Worm (Caenorhabditis elegans) whole organism, L1 larva: ENCODE data around the gene fbxa-148.
A peak's percentile ranks its signal among the peaks of the same experiment; 100 is the strongest.
"Not testable (repeated sequence)": the region's sequence is repeated elsewhere in the genome, so short reads cannot be mapped to it uniquely, and the experiment has no call there.

ENCODE experiments used
- C04F5.9 ChIP-seq: sonication (generic microtip); optimal IDR thresholded peaks from 2 replicates; lab custom pipeline; 2016; ENCODE audit warnings: missing genetic modification characterization, missing compliant biosample characterization
- F16B12.6 ChIP-seq: fragments of 150-350 bp; optimal IDR thresholded peaks from 2 replicates; lab custom pipeline; 2014; ENCODE audit warnings: missing biosample characterization, missing genetic modification characterization
- ama-1 ChIP-seq: fragments of 150-350 bp; optimal IDR thresholded peaks from 2 replicates; lab custom pipeline; 2014
- ceh-63 ChIP-seq: fragments of 200-800 bp; sonication (Bioruptor generic); optimal IDR thresholded peaks from 2 replicates; lab custom pipeline; 2018; ENCODE audit warnings: mild to moderate bottlenecking, missing genetic modification characterization, missing compliant biosample characterization
- ceh-90 ChIP-seq: sonication (generic microtip); optimal IDR thresholded peaks from 2 replicates; lab custom pipeline; 2016; ENCODE audit warnings: missing genetic modification characterization, missing compliant biosample characterization
- dsc-1 ChIP-seq: sonication (generic microtip); optimal IDR thresholded peaks from 2 replicates; lab custom pipeline; 2016; ENCODE audit warnings: mild to moderate bottlenecking, missing genetic modification characterization, missing compliant biosample characterization
- efl-1 ChIP-seq, 4 experiments: fragments of 150-350 bp; optimal IDR thresholded peaks in 3 of 4; peaks in 1 of 4; 1 replicate in 1 of 4; 2 replicates in 3 of 4; lab custom pipeline; 2014; ENCODE audit warnings: missing biosample characterization in 2 of 4, missing genetic modification characterization in 2 of 4, missing genetic modification reagents in 2 of 4
- ets-5 ChIP-seq: fragments of 200-800 bp; sonication (Bioruptor generic); IDR thresholded peaks from 2 replicates; pipeline ENCODE4 v1.3.6; 2022; ENCODE audit warnings: missing genetic modification characterization, missing compliant biosample characterization
- fkh-10 ChIP-seq: sonication (generic microtip); optimal IDR thresholded peaks from 2 replicates; lab custom pipeline; 2017; ENCODE audit warnings: missing biosample characterization, missing genetic modification reagents, missing genetic modification characterization
- fkh-4 ChIP-seq: sonication (generic microtip); optimal IDR thresholded peaks from 2 replicates; lab custom pipeline; 2016; ENCODE audit warnings: missing compliant biosample characterization, missing genetic modification characterization, borderline replicate concordance
- fkh-8 ChIP-seq: sonication (generic microtip); optimal IDR thresholded peaks from 2 replicates; lab custom pipeline; 2016; ENCODE audit warnings: mild to moderate bottlenecking, missing genetic modification characterization, missing compliant biosample characterization
- fos-1 ChIP-seq: fragments of 150-350 bp; optimal IDR thresholded peaks from 2 replicates; lab custom pipeline; 2014; ENCODE audit warnings: missing biosample characterization, missing genetic modification characterization
- jun-1 ChIP-seq: fragments of 150-350 bp; optimal IDR thresholded peaks from 2 replicates; lab custom pipeline; 2014; ENCODE audit warnings: missing biosample characterization, missing genetic modification reagents, missing genetic modification characterization
- lin-15B ChIP-seq: fragments of 150-350 bp; sonication (generic microtip); optimal IDR thresholded peaks from 3 replicates; lab custom pipeline; 2014; ENCODE audit warnings: missing biosample characterization, missing genetic modification characterization
- lin-35 ChIP-seq, 2 experiments: fragments of 150-350 bp; optimal IDR thresholded peaks; 2 replicates each; lab custom pipeline; 2014; ENCODE audit warnings: missing biosample characterization in 2 of 2, missing genetic modification characterization in 2 of 2, missing genetic modification reagents in 2 of 2
- lin-39 ChIP-seq: fragments of 150-350 bp; optimal IDR thresholded peaks from 2 replicates; lab custom pipeline; 2014; ENCODE audit warnings: missing biosample characterization, missing genetic modification reagents, missing genetic modification characterization
- mdl-1 ChIP-seq, 2 experiments: fragments of 150-350 bp; optimal IDR thresholded peaks; 2 replicates each; lab custom pipeline; 2014 to 2017; ENCODE audit warnings: missing biosample characterization in 2 of 2, missing genetic modification characterization in 2 of 2, inconsistent platforms in 1 of 2
- nhr-28 ChIP-seq: fragments of 150-350 bp; optimal IDR thresholded peaks from 2 replicates; lab custom pipeline; 2014; ENCODE audit warnings: missing biosample characterization, missing genetic modification characterization
- nhr-76 ChIP-seq: sonication (generic microtip); optimal IDR thresholded peaks from 2 replicates; lab custom pipeline; 2017; ENCODE audit warnings: missing biosample characterization, missing genetic modification characterization
- nhr-84 ChIP-seq: sonication (generic microtip); optimal IDR thresholded peaks from 2 replicates; lab custom pipeline; 2017; ENCODE audit warnings: missing biosample characterization, missing genetic modification characterization
- nhr-85 ChIP-seq: sonication (generic microtip); peaks from one replicate; lab custom pipeline; 2016; ENCODE audit warnings: missing genetic modification characterization, inconsistent platforms, missing compliant biosample characterization
- pag-3 ChIP-seq: sonication (generic microtip); optimal IDR thresholded peaks from 2 replicates; lab custom pipeline; 2017; ENCODE audit warnings: missing genetic modification characterization, mild to moderate bottlenecking, missing compliant biosample characterization, antibody characterized with exemption, borderline replicate concordance; ENCODE audit not compliant: insufficient read depth
- pax-3 ChIP-seq: fragments of 200-800 bp; sonication (Bioruptor generic); optimal IDR thresholded peaks from 2 replicates; lab custom pipeline; 2018; ENCODE audit warnings: mild to moderate bottlenecking, missing genetic modification characterization, moderate library complexity, missing compliant biosample characterization
- skn-1 ChIP-seq: fragments of 150-350 bp; optimal IDR thresholded peaks from 2 replicates; lab custom pipeline; 2014; ENCODE audit warnings: missing biosample characterization, missing genetic modification characterization
- sptf-1 ChIP-seq: fragments of 150-350 bp; optimal IDR thresholded peaks from 2 replicates; lab custom pipeline; 2014; ENCODE audit warnings: missing biosample characterization, missing genetic modification characterization
- swsn-7 ChIP-seq: sonication (generic microtip); optimal IDR thresholded peaks from 2 replicates; lab custom pipeline; 2016; ENCODE audit warnings: missing genetic modification characterization, missing compliant biosample characterization
- tbx-2 ChIP-seq: sonication (generic microtip); optimal IDR thresholded peaks from 2 replicates; lab custom pipeline; 2016; ENCODE audit warnings: missing genetic modification characterization, missing compliant biosample characterization
- tlp-1 ChIP-seq: fragments of 150-350 bp; optimal IDR thresholded peaks from 2 replicates; lab custom pipeline; 2014; ENCODE audit warnings: missing biosample characterization, missing genetic modification characterization
- unc-30 ChIP-seq: sonication (generic microtip); optimal IDR thresholded peaks from 2 replicates; lab custom pipeline; 2017; ENCODE audit warnings: missing biosample characterization, missing genetic modification characterization
- ztf-11 ChIP-seq, 2 experiments: sonication (generic microtip); optimal IDR thresholded peaks; 2 replicates each; lab custom pipeline; 2016 to 2017; ENCODE audit warnings: missing genetic modification characterization in 2 of 2, missing biosample characterization in 1 of 2, missing compliant biosample characterization in 1 of 2
- ztf-4 ChIP-seq: fragments of 150-350 bp; optimal IDR thresholded peaks from 2 replicates; lab custom pipeline; 2014; ENCODE audit warnings: missing biosample characterization, missing genetic modification characterization

The fbxa-148 gene

DNA sequence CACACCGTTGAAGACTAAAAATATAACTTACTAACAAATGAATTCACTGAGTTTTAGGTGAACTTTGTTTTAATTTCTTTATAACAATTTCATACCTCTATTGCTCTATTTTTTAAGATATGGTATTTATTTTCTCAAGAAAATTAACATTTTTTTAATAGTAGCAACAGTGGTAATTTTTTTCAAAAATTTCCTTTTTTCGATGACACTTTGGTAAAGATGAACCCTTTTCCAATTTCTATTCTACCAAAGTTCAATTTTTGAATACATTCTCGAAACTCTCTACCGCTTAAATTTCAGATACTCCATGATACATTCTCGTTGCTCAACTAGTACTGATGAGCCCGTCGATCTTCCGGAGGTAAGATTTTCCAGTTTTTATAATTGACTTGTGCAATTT, 26.9 kb upstream of the fbxa-148 start, which contains the start of gene nhr-116 (continued):
- TF ChIP-seq fkh-4 (no peak), nhr-76 (tag; lab: Kevin White, UChicago) (no peak)

DNA sequence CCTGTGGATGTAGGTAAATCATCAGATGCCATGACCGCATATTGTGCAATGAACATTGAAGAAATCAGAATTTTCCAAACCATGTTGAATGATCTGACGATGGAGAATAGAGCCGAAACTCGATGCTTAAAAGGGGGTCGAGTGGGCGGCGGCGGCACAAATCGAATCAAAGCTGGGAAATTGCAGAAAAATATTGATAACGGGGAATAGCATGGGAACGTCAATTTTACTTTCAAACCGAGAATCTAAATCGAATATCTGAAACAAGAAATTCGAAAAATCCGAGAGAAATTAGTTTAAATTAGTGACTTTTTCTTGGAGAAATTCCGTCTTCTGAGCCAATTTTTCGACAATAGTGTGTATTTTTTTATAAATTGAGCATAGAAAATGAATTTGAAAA, 22.8 kb upstream of the fbxa-148 start, which contains the start of gene F09C6.10:
TSS of gene F09C6.10 (minus strand) at position 101 of the 400 bp plus-strand sequence.
- no peak for TF ChIP-seq fkh-8 (tag; lab: Kevin White, UChicago)
- TF ChIP-seq C04F5.9: no peak
- no peak for TF ChIP-seq ama-1 (lab: Kevin White, UChicago)
- TF ChIP-seq ceh-63 (GFP tag; lab: Kevin White, UChicago): no peak

DNA sequence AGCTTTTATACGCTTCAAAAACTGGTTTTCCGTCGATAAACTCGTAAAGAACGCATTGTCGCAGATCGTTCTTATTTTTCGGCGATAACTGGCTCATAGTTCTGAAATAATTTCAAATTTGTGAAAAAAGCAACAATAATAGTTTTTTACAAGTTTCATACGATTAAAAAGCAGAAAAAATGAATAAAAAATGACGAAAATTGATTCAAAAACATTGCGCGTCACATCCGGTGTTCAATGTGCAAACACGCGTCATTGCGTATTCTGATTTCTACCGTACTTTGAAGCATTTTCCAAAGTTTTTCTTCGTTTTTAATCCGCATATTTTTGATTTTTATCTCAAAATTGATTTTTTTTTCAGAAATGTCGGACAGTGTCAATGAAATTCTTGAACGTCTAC, 20.5 kb upstream of the fbxa-148 start, which contains the start of the genes fbxa-206 and Y102A5C.2:
TSS of gene fbxa-206 (minus strand) at position 101 of the 400 bp plus-strand sequence.
TSS of gene Y102A5C.2 (plus strand) at position 354 of the 400 bp plus-strand sequence.
- no peak for TF ChIP-seq nhr-85 (tag; lab: Kevin White, UChicago)
- TF ChIP-seq pax-3 (tag; lab: Kevin White, UChicago): no peak
- no peak for TF ChIP-seq tbx-2
- no peak for TF ChIP-seq ceh-90 (tag; lab: Kevin White, UChicago)
- TF ChIP-seq ets-5 (GFP tag; lab: Robert Waterston, UW): no peak
- TF ChIP-seq nhr-84 (tag; lab: Kevin White, UChicago): no peak
- TF ChIP-seq fkh-10 (GFP tag; lab: Kevin White, UChicago): no peak
- TF ChIP-seq lin-35 (GFP tag; optimal IDR thresholded peaks at IDR 0.05; lab: Kevin White, UChicago): no peak
- TF ChIP-seq nhr-28 (tag; lab: Kevin White, UChicago): no peak
- no peak for TF ChIP-seq swsn-7 (tag; lab: Kevin White, UChicago)

DNA sequence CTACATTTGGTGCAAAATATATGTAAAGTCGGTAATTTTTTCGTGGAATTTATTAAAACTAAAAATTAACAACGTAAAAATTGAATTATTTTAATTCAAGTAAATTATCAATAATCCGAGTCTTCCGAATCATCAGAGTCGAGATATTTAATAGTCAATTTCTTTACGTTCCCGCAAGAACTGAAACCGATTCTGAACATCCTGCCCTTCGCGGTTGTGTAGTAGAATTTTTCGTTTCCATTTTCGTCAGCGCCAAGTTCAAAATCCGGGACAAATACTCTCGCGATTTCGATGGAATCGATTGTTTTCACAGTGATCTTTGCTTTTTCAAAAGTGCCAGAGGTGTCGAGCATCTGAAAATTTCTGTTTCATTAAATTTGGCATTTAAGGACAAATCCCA, 19.2 kb upstream of the fbxa-148 start:
- TF ChIP-seq sptf-1 (no peak), efl-1 (optimal IDR thresholded peaks at IDR 0.05; lab: Kevin White, UChicago) (no peak), efl-1 (GFP tag; optimal IDR thresholded peaks at IDR 0.05 in 1 of 2; lab: Kevin White, UChicago) (peak in 1 of 2 experiments; percentile 44), skn-1 (tag; lab: Kevin White, UChicago) (no peak), F16B12.6 (tag; lab: Kevin White, UChicago) (no peak)

DNA sequence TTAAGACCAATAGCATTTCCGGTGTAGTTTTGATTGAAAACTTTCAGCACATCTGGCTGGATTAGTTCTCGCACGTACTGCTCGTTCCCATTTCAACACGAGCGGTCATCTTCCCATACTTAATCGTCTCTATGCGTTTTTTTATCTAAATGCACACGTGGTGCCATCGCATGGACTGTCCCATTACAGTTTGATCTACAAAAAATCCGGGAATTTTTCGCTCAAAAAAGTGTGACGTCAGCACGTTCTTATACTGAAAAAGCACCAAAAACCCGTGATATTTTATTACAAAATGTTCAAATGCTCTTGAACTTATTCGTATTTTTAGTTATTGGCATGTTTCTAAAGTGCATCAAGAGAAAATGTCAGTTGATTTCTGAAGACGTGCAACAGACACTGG, 16.9 kb upstream of the fbxa-148 start, which contains the start of gene Y102A5C.4:
TSS of gene Y102A5C.4 (plus strand) at position 301 of the 400 bp plus-strand sequence.
- TF ChIP-seq dsc-1 (tag; lab: Kevin White, UChicago) (no peak), jun-1 (tag; lab: Kevin White, UChicago) (no peak), unc-30 (tag; lab: Kevin White, UChicago) (no peak), fos-1 (tag; lab: Kevin White, UChicago) (no peak), pax-3 (tag; lab: Kevin White, UChicago) (no peak)

DNA sequence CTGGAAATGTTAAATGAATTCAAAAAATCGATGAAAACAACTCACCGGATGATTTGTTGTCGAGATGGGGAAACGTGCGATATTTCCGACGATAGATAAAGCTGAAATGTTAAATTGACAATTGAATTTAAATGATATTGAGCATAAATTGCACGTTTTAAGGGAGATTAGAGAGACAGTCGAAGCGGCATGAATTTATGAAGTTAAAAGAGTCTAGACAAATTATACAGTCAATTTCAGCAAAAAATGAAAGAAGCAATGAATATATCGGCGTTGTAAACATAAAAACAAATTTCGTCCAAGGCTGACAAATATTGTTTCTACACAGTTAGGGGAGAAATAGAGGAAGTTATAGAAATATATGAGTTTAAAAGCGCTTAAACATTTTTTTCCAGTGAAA, 11.5 kb upstream of the fbxa-148 start, which contains the start of gene Y102A5C.36:
TSS of gene Y102A5C.36 (minus strand) at position 101 of the 400 bp plus-strand sequence.
- TF ChIP-seq mdl-1 (tag; optimal IDR thresholded peaks at IDR 0.05; lab: Kevin White, UChicago): no peak
- no peak for TF ChIP-seq ztf-11 (tag; optimal IDR thresholded peaks at IDR 0.05; lab: Kevin White, UChicago)
- TF ChIP-seq lin-39 (tag; lab: Kevin White, UChicago): no peak
- no peak for TF ChIP-seq tlp-1 (tag; lab: Kevin White, UChicago)
- TF ChIP-seq lin-15B (tag; lab: Kevin White, UChicago): no peak
- no peak for TF ChIP-seq ztf-4 (tag; lab: Kevin White, UChicago)

DNA sequence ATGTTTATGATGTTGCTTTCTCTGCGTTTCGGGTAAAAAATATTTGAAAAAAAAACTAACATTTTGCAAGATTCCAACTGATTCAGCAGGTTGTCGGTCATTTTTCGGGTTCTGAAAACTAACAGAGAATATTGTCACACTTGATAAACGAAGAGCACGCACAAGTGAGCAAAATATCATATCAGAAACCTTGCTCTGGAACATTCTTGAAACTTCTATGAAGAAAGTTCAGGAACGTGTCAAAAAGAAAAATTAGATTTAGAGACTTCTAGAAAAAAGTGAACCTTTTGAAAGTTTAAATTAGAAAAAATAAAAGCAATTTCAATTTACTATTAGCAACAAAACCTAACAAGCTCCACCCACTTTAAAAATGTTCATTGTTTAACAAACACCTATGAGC, 9.2 kb downstream of the fbxa-148 start, which contains the start of gene fbxa-112:
TSS of gene fbxa-112 (minus strand) at position 101 of the 400 bp plus-strand sequence.
- TF ChIP-seq ztf-11 (tag; optimal IDR thresholded peaks at IDR 0.05; lab: Kevin White, UChicago); pag-3 (tag; lab: Kevin White, UChicago); nhr-84 (tag; lab: Kevin White, UChicago): not testable (repeated sequence)
